Worm (Caenorhabditis elegans): ENCODE results near the gene ctsa-1.2.
A peak's percentile ranks its signal among the peaks of the same experiment; 100 is the strongest.

The ctsa-1.2 gene

ce11 chrII:11788025-11788424 is 48.9 kb downstream of the ctsa-1.2 start:
- TF ChIP-seq vab-15 (tag; optimal IDR thresholded peaks at IDR 0.05) = no peak
- no peak for TF ChIP-seq efl-1 (optimal IDR thresholded peaks at IDR 0.05)
- TF ChIP-seq efl-1 (GFP tag; optimal IDR thresholded peaks at IDR 0.05 in 1 of 2) = peak in 1 of 2 experiments; percentile 64

ce11 chrII:11790458-11790857 is 51.3 kb downstream of the ctsa-1.2 start, which contains the start of gene F43G6.4:
F43G6.4 (plus strand) TSS chrII:11790758.
- no peak for TF ChIP-seq lin-13 (GFP tag; optimal IDR thresholded peaks at IDR 0.05)
- TF ChIP-seq rnt-1 (tag; optimal IDR thresholded peaks at IDR 0.05) = no peak
- no peak for TF ChIP-seq nhr-237 (tag; optimal IDR thresholded peaks at IDR 0.05)
- TF ChIP-seq hlh-17 (GFP tag; optimal IDR thresholded peaks at IDR 0.05; ENCODE audit: borderline replicate concordance) = no peak
- no peak for TF ChIP-seq blmp-1 (tag; optimal IDR thresholded peaks at IDR 0.05)
- TF ChIP-seq alr-1 (tag; optimal IDR thresholded peaks at IDR 0.05; ENCODE audit: borderline replicate concordance) = no peak
- no peak for TF ChIP-seq nhr-11 (tag; optimal IDR thresholded peaks at IDR 0.05)
- no peak for TF ChIP-seq lin-39 (tag; optimal IDR thresholded peaks at IDR 0.05)

Data from whole organism, L1 larva.